Fruit fly (Drosophila melanogaster): ENCODE results near the gene CG31125.

dm6 chr3R:24662412-24662796, 7.8 kb upstream of the CG31125 start, which contains the start of gene slo:
- TF ChIP-seq CG11617 (GFP tag; optimal IDR thresholded peaks at IDR 0.05) (no peak), CG7045 (GFP tag; optimal IDR thresholded peaks at IDR 0.05) (no peak), CG1620 (GFP tag; optimal IDR thresholded peaks at IDR 0.05) (no peak), cic (GFP tag; optimal IDR thresholded peaks at IDR 0.05) (no peak), ovo (GFP tag; optimal IDR thresholded peaks at IDR 0.05) (no peak), toe (GFP tag; optimal IDR thresholded peaks at IDR 0.05) (no peak), kay (GFP tag; ENCODE audit: borderline replicate concordance) (no peak), pad (GFP tag; optimal IDR thresholded peaks at IDR 0.05) (no peak), CG7101 (tag; optimal IDR thresholded peaks at IDR 0.05) (no peak)

All from whole organism, adult.